Worm (Caenorhabditis elegans) whole organism, L4 larva: Measurements from ENCODE around the gene rpl-26.

ENCODE experiments used
- T20F7.1 ChIP-seq: fragments of 200-800 bp; sonication (Bioruptor generic); optimal IDR thresholded peaks from 2 replicates; lab custom pipeline; 2018; ENCODE audit warnings: mild to moderate bottlenecking, missing genetic modification characterization, missing compliant biosample characterization
- Y105C5A.15 ChIP-seq: fragments of 200-800 bp; sonication (Bioruptor generic); IDR thresholded peaks from 2 replicates; pipeline ENCODE4 v1.3.6; 2022; ENCODE audit warnings: missing genetic modification characterization, missing compliant biosample characterization
- fkh-10 ChIP-seq: fragments of 150-350 bp; optimal IDR thresholded peaks from 2 replicates; lab custom pipeline; 2014; ENCODE audit warnings: missing biosample characterization, missing genetic modification reagents, missing genetic modification characterization
- gei-8 ChIP-seq: fragments of 200-800 bp; sonication (Bioruptor generic); optimal IDR thresholded peaks from 2 replicates; lab custom pipeline; 2018; ENCODE audit warnings: mild to moderate bottlenecking, missing genetic modification characterization, missing compliant biosample characterization
- lin-39 ChIP-seq: fragments of 150-350 bp; optimal IDR thresholded peaks from 2 replicates; lab custom pipeline; 2014; ENCODE audit warnings: missing biosample characterization, missing genetic modification reagents, missing genetic modification characterization
- nhr-11 ChIP-seq: fragments of 150-350 bp; optimal IDR thresholded peaks from 2 replicates; lab custom pipeline; 2014; ENCODE audit warnings: missing biosample characterization, missing genetic modification characterization
- nhr-237 ChIP-seq: sonication (generic microtip); optimal IDR thresholded peaks from 2 replicates; lab custom pipeline; 2017; ENCODE audit warnings: missing biosample characterization, missing genetic modification characterization
- skn-1 ChIP-seq: fragments of 150-350 bp; optimal IDR thresholded peaks from 2 replicates; lab custom pipeline; 2014; ENCODE audit warnings: missing biosample characterization, missing genetic modification characterization
- spr-3 ChIP-seq: fragments of 200-800 bp; sonication (Bioruptor generic); optimal IDR thresholded peaks from 2 replicates; lab custom pipeline; 2018; ENCODE audit warnings: mild to moderate bottlenecking, missing genetic modification characterization, missing compliant biosample characterization
- zfp-3 ChIP-seq: fragments of 200-800 bp; sonication (Bioruptor generic); conservative IDR thresholded peaks from 2 replicates; pipeline ENCODE4 v1.3.6; 2022; ENCODE audit warnings: missing genetic modification reagents, missing genetic modification characterization, missing compliant biosample characterization
- ztf-11 ChIP-seq: fragments of 150-350 bp; optimal IDR thresholded peaks from 2 replicates; lab custom pipeline; 2014; ENCODE audit warnings: missing biosample characterization, missing genetic modification characterization

ce11 chrII:8643627-8644356 is 41.2 kb downstream of the rpl-26 start:
- TF ChIP-seq nhr-237 (tag; lab: Kevin White, UChicago) (no peak), zfp-3 (GFP tag; lab: Robert Waterston, UW) (no peak), spr-3 (GFP tag; lab: Kevin White, UChicago) (no peak), lin-39 (no peak), fkh-10 (GFP tag; lab: Kevin White, UChicago) (no peak), T20F7.1 (GFP tag; lab: Kevin White, UChicago) (no peak), skn-1 (tag; lab: Kevin White, UChicago) (no peak), Y105C5A.15 (GFP tag; lab: Robert Waterston, UW) (no peak), nhr-11 (tag; lab: Kevin White, UChicago) (no peak), ztf-11 (no peak), gei-8 (GFP tag; lab: Kevin White, UChicago) (no peak)
